Fruit fly (Drosophila melanogaster): Measurements from ENCODE around the gene CG44261.

DNA sequence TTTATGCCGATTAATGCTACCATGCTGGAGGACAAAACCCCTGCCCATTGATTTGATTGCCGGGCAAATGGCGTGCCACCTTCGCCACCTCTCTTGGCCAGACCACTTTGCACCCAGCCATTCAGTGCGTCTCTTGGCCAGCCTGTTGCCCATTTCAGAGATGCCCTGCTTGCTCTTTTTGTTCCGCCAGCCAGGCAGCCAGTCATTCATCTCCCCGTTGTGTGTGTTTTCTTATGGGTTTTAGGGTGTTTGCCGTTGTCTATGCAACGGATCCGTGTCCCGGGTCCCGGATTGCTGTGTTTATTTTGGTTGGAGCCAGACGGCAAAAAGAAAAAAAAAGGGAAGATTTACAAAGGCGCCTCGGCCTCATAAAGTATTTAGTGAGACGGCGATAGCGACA lies 12.0 kb downstream of the CG44261 start:
- TF ChIP-seq CG32006 (GFP tag; optimal IDR thresholded peaks at IDR 0.05) = no peak
- TF ChIP-seq ss (GFP tag; optimal IDR thresholded peaks at IDR 0.05) = no peak
- TF ChIP-seq CG6808 (GFP tag; optimal IDR thresholded peaks at IDR 0.05) = no peak
- no peak for TF ChIP-seq dac (GFP tag; optimal IDR thresholded peaks at IDR 0.05)
- TF ChIP-seq Eip78C (GFP tag) = no peak
- TF ChIP-seq Hr38 (GFP tag; optimal IDR thresholded peaks at IDR 0.05) = no peak
- no peak for TF ChIP-seq cyc (GFP tag; optimal IDR thresholded peaks at IDR 0.05)
- no peak for TF ChIP-seq Ets96B (tag; optimal IDR thresholded peaks at IDR 0.05)
- no peak for TF ChIP-seq CG16779 (tag; optimal IDR thresholded peaks at IDR 0.05)
- TF ChIP-seq Gug (GFP tag; IDR thresholded peaks at IDR 0.05) = no peak
- TF ChIP-seq pdm3 (GFP tag; optimal IDR thresholded peaks at IDR 0.05) = no peak
- TF ChIP-seq topi (GFP tag; optimal IDR thresholded peaks at IDR 0.05) = no peak
